Fruit fly (Drosophila melanogaster): ENCODE data around the gene CG42813.

Gene CG42813

dm6 chr3R:27244742-27245400 lies 16.5 kb upstream of the CG42813 start, which contains the start of gene CG18766 (continued):
- TF ChIP-seq schlank (tag; optimal IDR thresholded peaks at IDR 0.05) (no peak), CG34422 (GFP tag; IDR thresholded peaks at IDR 0.05) (peak; percentile 58; the same call in 1 of the 3 replicates), CG3847 (GFP tag; IDR thresholded peaks at IDR 0.05) (peak; percentile 69), CG4424 (GFP tag; optimal IDR thresholded peaks at IDR 0.05) (peak; percentile 60), H2.0 (GFP tag; IDR thresholded peaks at IDR 0.05) (no peak), CG7556 (GFP tag; optimal IDR thresholded peaks at IDR 0.05) (no peak), Adf1 (GFP tag; IDR thresholded peaks at IDR 0.05) (peak; percentile 66), zfh1 (GFP tag; IDR thresholded peaks at IDR 0.05) (0 out of 3 replicates have a peak, but pooled peaks have one; percentile 38), CG12104 (GFP tag; optimal IDR thresholded peaks at IDR 0.05) (no peak), Dip2 (GFP tag; IDR thresholded peaks at IDR 0.05) (no peak), Hand (GFP tag; optimal IDR thresholded peaks at IDR 0.05) (no peak), CG13894 (tag; optimal IDR thresholded peaks at IDR 0.05) (peak; percentile 22), CG31388 (GFP tag; optimal IDR thresholded peaks at IDR 0.05) (no peak), az2 (GFP tag; optimal IDR thresholded peaks at IDR 0.05) (no peak), mam (GFP tag; optimal IDR thresholded peaks at IDR 0.05) (peak; percentile 54), CG2199 (GFP tag; IDR thresholded peaks at IDR 0.05) (peak; percentile 70; the same call in 1 of the 3 replicates), Usf (GFP tag; optimal IDR thresholded peaks at IDR 0.05) (no peak), CG6254 (GFP tag; optimal IDR thresholded peaks at IDR 0.05) (no peak), Drgx (GFP tag; IDR thresholded peaks at IDR 0.05) (peak; percentile 10; the same call in 1 of the 2 replicates), gro (GFP tag; optimal IDR thresholded peaks at IDR 0.05) (peak; percentile 56), cad (GFP tag; optimal IDR thresholded peaks at IDR 0.05) (no peak), pzg (GFP tag; optimal IDR thresholded peaks at IDR 0.05) (peak; percentile 82), CG6272 (GFP tag; IDR thresholded peaks at IDR 0.05) (no peak), Ada2b (GFP tag; IDR thresholded peaks at IDR 0.05) (no peak), CG4820 (GFP tag; optimal IDR thresholded peaks at IDR 0.05) (peak; percentile 4), unc-4 (GFP tag; IDR thresholded peaks at IDR 0.05; ENCODE audit: partially characterized antibody) (no peak), CG18619 (GFP tag; optimal IDR thresholded peaks at IDR 0.05) (no peak), CG12942 (GFP tag; optimal IDR thresholded peaks at IDR 0.05) (no peak), her (GFP tag; optimal IDR thresholded peaks at IDR 0.05) (peak; percentile 20), insv (GFP tag; optimal IDR thresholded peaks at IDR 0.05) (no peak), gsb-n (tag; optimal IDR thresholded peaks at IDR 0.05) (peak; percentile 5), Optix (GFP tag; IDR thresholded peaks at IDR 0.05) (no peak), tio (GFP tag; optimal IDR thresholded peaks at IDR 0.05) (no peak), dmrt99B (tag; optimal IDR thresholded peaks at IDR 0.05) (no peak), bsh (GFP tag; optimal IDR thresholded peaks at IDR 0.05) (no peak), CG18011 (GFP tag; optimal IDR thresholded peaks at IDR 0.05) (peak; percentile 12), CG1529 (GFP tag; optimal IDR thresholded peaks at IDR 0.05) (no peak), twi (tag; optimal IDR thresholded peaks at IDR 0.05) (peak; percentile 14), CG8281 (tag; optimal IDR thresholded peaks at IDR 0.05) (no peak), CG13424 (tag; optimal IDR thresholded peaks at IDR 0.05) (no peak), CG12071 (GFP tag; optimal IDR thresholded peaks at IDR 0.05) (peak; percentile 21), CG11085 (GFP tag; IDR thresholded peaks at IDR 0.05) (no peak), gsb (GFP tag; IDR thresholded peaks at IDR 0.05) (no peak), CG11247 (GFP tag; IDR thresholded peaks at IDR 0.05) (no peak), CG11504 (tag; optimal IDR thresholded peaks at IDR 0.05) (peak; percentile 68), vfl (GFP tag; optimal IDR thresholded peaks at IDR 0.05) (no peak), Bgb (GFP tag; IDR thresholded peaks at IDR 0.05; ENCODE audit: partially characterized antibody) (peak; percentile 41; the same call in 1 of the 2 replicates), CG9727 (GFP tag; optimal IDR thresholded peaks at IDR 0.05) (no peak), Bteb2 (GFP tag; optimal IDR thresholded peaks at IDR 0.05) (no peak), emc (GFP tag; optimal IDR thresholded peaks at IDR 0.05) (no peak), Xbp1 (GFP tag; optimal IDR thresholded peaks at IDR 0.05) (peak; percentile 25)
